Worm (Caenorhabditis elegans) whole organism, young adult: ENCODE measurements around the gene appg-1.
A peak's percentile ranks its signal among the peaks of the same experiment; 100 is the strongest.

Experiments used
- Y53F4B.3 ChIP-seq: fragments of 200-800 bp; sonication (Bioruptor generic); IDR thresholded peaks from 2 replicates; pipeline ENCODE4 v1.3.6; 2022; ENCODE audit warnings: missing genetic modification reagents, missing genetic modification characterization, missing compliant biosample characterization
- nfyb-1 ChIP-seq: fragments of 200-800 bp; sonication (Bioruptor generic); IDR thresholded peaks from 2 replicates; pipeline ENCODE4 v1.3.6; 2022; ENCODE audit warnings: missing genetic modification reagents, missing genetic modification characterization, missing compliant biosample characterization
- unc-130 ChIP-seq: sonication (generic microtip); optimal IDR thresholded peaks from 2 replicates; lab custom pipeline; 2016; ENCODE audit warnings: missing genetic modification reagents, missing genetic modification characterization, missing compliant biosample characterization

DNA sequence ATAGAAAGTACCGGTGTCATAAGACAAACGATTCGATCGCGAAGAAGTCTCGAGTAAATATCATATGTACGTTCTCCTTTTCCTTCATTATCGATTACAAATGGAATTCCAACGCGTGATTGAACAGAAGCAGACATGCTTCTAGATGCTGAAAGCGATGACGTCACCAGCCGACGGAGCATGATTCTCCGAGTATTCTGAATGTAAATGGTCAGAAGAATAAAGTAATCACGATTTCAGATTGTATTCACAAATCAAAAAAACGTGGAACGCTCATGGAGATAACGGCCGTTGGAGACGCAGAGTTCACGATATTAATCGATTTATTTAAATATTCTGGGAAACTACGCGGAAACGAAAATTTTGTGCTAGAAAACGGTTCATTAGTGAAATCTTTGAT is 23.2 kb upstream of the appg-1 start, which contains the start of gene clpp-1:
- TF ChIP-seq Y53F4B.3 (GFP tag; lab: Robert Waterston, UW): no peak
- TF ChIP-seq unc-130 (GFP tag; lab: Kevin White, UChicago): no peak
- TF ChIP-seq nfyb-1 (GFP tag; lab: Robert Waterston, UW): peak; percentile 43; the same call in 1 of the 2 replicates
